Worm (Caenorhabditis elegans) whole organism, late embryonic: ENCODE data around the gene ZK632.10.

ENCODE experiments used
- K09A11.1 ChIP-seq: sonication (generic microtip); optimal IDR thresholded peaks from 2 replicates; lab custom pipeline; 2017; ENCODE audit warnings: antibody characterized with exemption, mild to moderate bottlenecking, missing genetic modification characterization, missing compliant biosample characterization; ENCODE audit not compliant: insufficient read depth
- T23F11.4 ChIP-seq: fragments of 200-800 bp; sonication (Bioruptor generic); optimal IDR thresholded peaks from 2 replicates; lab custom pipeline; 2018; ENCODE audit warnings: mild to moderate bottlenecking, missing genetic modification characterization, missing compliant biosample characterization
- ahr-1 ChIP-seq: sonication (generic microtip); optimal IDR thresholded peaks from 2 replicates; lab custom pipeline; 2016; ENCODE audit warnings: missing genetic modification characterization, missing compliant biosample characterization
- ama-1 ChIP-seq: fragments of 150-350 bp; optimal IDR thresholded peaks from 2 replicates; lab custom pipeline; 2014
- ceh-14 ChIP-seq: sonication (generic microtip); optimal IDR thresholded peaks from 2 replicates; lab custom pipeline; 2016; ENCODE audit warnings: missing genotype, missing genetic modification characterization, missing compliant biosample characterization
- ceh-19 ChIP-seq: fragments of 200-800 bp; sonication (Bioruptor generic); optimal IDR thresholded peaks from 2 replicates; lab custom pipeline; 2018; ENCODE audit warnings: mild to moderate bottlenecking, missing genetic modification characterization, missing compliant biosample characterization
- ceh-34 ChIP-seq: sonication (generic microtip); optimal IDR thresholded peaks from 2 replicates; lab custom pipeline; 2016; ENCODE audit warnings: mild to moderate bottlenecking, missing genetic modification characterization, missing compliant biosample characterization
- ceh-9 ChIP-seq: sonication (generic microtip); optimal IDR thresholded peaks from 2 replicates; lab custom pipeline; 2016; ENCODE audit warnings: mild to moderate bottlenecking, missing genetic modification characterization, inconsistent platforms, missing compliant biosample characterization
- che-1 ChIP-seq: sonication (generic microtip); optimal IDR thresholded peaks from 2 replicates; lab custom pipeline; 2016; ENCODE audit warnings: mild to moderate bottlenecking, missing genetic modification characterization, missing compliant biosample characterization
- dmd-4 ChIP-seq: sonication (generic microtip); optimal IDR thresholded peaks from 2 replicates; lab custom pipeline; 2016; ENCODE audit warnings: borderline replicate concordance, missing genetic modification characterization, missing compliant biosample characterization
- elt-2 ChIP-seq: sonication (generic microtip); optimal IDR thresholded peaks from 2 replicates; lab custom pipeline; 2016; ENCODE audit warnings: missing genetic modification reagents, missing genetic modification characterization, missing compliant biosample characterization
- elt-4 ChIP-seq: sonication (generic microtip); optimal IDR thresholded peaks from 2 replicates; lab custom pipeline; 2016; ENCODE audit warnings: missing genetic modification characterization, missing compliant biosample characterization
- fkh-10 ChIP-seq: fragments of 150-350 bp; optimal IDR thresholded peaks from 2 replicates; lab custom pipeline; 2014; ENCODE audit warnings: missing biosample characterization, missing genetic modification reagents, missing genetic modification characterization
- gmeb-2 ChIP-seq: sonication (generic microtip); optimal IDR thresholded peaks from 2 replicates; lab custom pipeline; 2016; ENCODE audit warnings: missing genetic modification characterization, inconsistent platforms, missing compliant biosample characterization
- hlh-13 ChIP-seq: fragments of 200-800 bp; sonication (Bioruptor generic); optimal IDR thresholded peaks from 2 replicates; lab custom pipeline; 2018; ENCODE audit warnings: mild to moderate bottlenecking, missing genetic modification characterization, missing compliant biosample characterization
- hlh-15 ChIP-seq: sonication (generic microtip); optimal IDR thresholded peaks from 2 replicates; lab custom pipeline; 2016; ENCODE audit warnings: missing genetic modification characterization, missing compliant biosample characterization
- hlh-6 ChIP-seq: sonication (generic microtip); optimal IDR thresholded peaks from 2 replicates; lab custom pipeline; 2016; ENCODE audit warnings: missing genotype, missing genetic modification characterization, missing compliant biosample characterization
- lin-11 ChIP-seq: fragments of 200-800 bp; sonication (Bioruptor generic); optimal IDR thresholded peaks from 2 replicates; lab custom pipeline; 2018; ENCODE audit warnings: mild to moderate bottlenecking, missing genetic modification characterization, missing compliant biosample characterization
- madf-2 ChIP-seq: sonication (generic microtip); optimal IDR thresholded peaks from 2 replicates; lab custom pipeline; 2017; ENCODE audit warnings: missing genetic modification characterization, missing compliant biosample characterization
- mec-3 ChIP-seq: sonication (generic microtip); optimal IDR thresholded peaks from 2 replicates; lab custom pipeline; 2016; ENCODE audit warnings: borderline replicate concordance, missing genetic modification characterization, missing compliant biosample characterization
- nfya-1 ChIP-seq: sonication (generic microtip); optimal IDR thresholded peaks from 2 replicates; lab custom pipeline; 2017; ENCODE audit warnings: missing genetic modification characterization, mild to moderate bottlenecking, missing compliant biosample characterization, antibody characterized with exemption, moderate library complexity
- nhr-11 ChIP-seq: fragments of 150-350 bp; optimal IDR thresholded peaks from 2 replicates; lab custom pipeline; 2014; ENCODE audit warnings: missing biosample characterization, missing genetic modification characterization
- nhr-232 ChIP-seq: sonication (generic microtip); optimal IDR thresholded peaks from 2 replicates; lab custom pipeline; 2016; ENCODE audit warnings: missing genetic modification characterization, missing compliant biosample characterization
- npax-4 ChIP-seq: sonication (generic microtip); optimal IDR thresholded peaks from 2 replicates; lab custom pipeline; 2016; ENCODE audit warnings: missing genetic modification characterization, missing compliant biosample characterization
- odd-2 ChIP-seq: sonication (generic microtip); optimal IDR thresholded peaks from 2 replicates; lab custom pipeline; 2017; ENCODE audit warnings: antibody characterized with exemption, mild to moderate bottlenecking, missing genetic modification characterization, missing compliant biosample characterization
- pag-3 ChIP-seq: sonication (generic microtip); optimal IDR thresholded peaks from 2 replicates; lab custom pipeline; 2016; ENCODE audit warnings: missing compliant biosample characterization, missing genetic modification characterization, borderline replicate concordance
- pat-9 ChIP-seq: fragments of 200-800 bp; sonication (Bioruptor generic); optimal IDR thresholded peaks from 2 replicates; lab custom pipeline; 2018; ENCODE audit warnings: mild to moderate bottlenecking, missing genetic modification characterization, moderate library complexity, missing compliant biosample characterization
- pax-1 ChIP-seq: fragments of 150-350 bp; optimal IDR thresholded peaks from 2 replicates; lab custom pipeline; 2014; ENCODE audit warnings: missing biosample characterization, missing genetic modification characterization
- pqm-1 ChIP-seq: sonication (generic microtip); optimal IDR thresholded peaks from 2 replicates; lab custom pipeline; 2016; ENCODE audit warnings: missing genetic modification characterization, missing compliant biosample characterization
- ref-2 ChIP-seq: sonication (generic microtip); optimal IDR thresholded peaks from 2 replicates; lab custom pipeline; 2016; ENCODE audit warnings: missing genetic modification characterization, missing compliant biosample characterization
- rnt-1 ChIP-seq: sonication (generic microtip); optimal IDR thresholded peaks from 2 replicates; lab custom pipeline; 2016; ENCODE audit warnings: missing genetic modification characterization, missing compliant biosample characterization
- sdc-2 ChIP-seq: sonication (generic microtip); optimal IDR thresholded peaks from 2 replicates; lab custom pipeline; 2016; ENCODE audit warnings: missing genotype, missing genetic modification characterization, missing compliant biosample characterization
- syd-9 ChIP-seq: sonication (generic microtip); optimal IDR thresholded peaks from 2 replicates; lab custom pipeline; 2016; ENCODE audit warnings: mild to moderate bottlenecking, missing genetic modification characterization, moderate library complexity, missing compliant biosample characterization
- unc-3 ChIP-seq, 2 experiments: fragments of 200-800 bp in 1 of 2; sonication (Bioruptor generic) in 1 of 2; sonication (generic microtip) in 1 of 2; conservative IDR thresholded peaks in 1 of 2; optimal IDR thresholded peaks in 1 of 2; 2 replicates each; pipeline versions ENCODE4 v1.3.6 to Lab custom; 2016 to 2022; ENCODE audit warnings: missing compliant biosample characterization in 2 of 2, missing genetic modification characterization in 2 of 2, missing genetic modification reagents in 1 of 2
- ztf-16 ChIP-seq: sonication (generic microtip); optimal IDR thresholded peaks from 2 replicates; lab custom pipeline; 2017; ENCODE audit warnings: missing genetic modification characterization, missing compliant biosample characterization

The ZK632.10 gene

DNA sequence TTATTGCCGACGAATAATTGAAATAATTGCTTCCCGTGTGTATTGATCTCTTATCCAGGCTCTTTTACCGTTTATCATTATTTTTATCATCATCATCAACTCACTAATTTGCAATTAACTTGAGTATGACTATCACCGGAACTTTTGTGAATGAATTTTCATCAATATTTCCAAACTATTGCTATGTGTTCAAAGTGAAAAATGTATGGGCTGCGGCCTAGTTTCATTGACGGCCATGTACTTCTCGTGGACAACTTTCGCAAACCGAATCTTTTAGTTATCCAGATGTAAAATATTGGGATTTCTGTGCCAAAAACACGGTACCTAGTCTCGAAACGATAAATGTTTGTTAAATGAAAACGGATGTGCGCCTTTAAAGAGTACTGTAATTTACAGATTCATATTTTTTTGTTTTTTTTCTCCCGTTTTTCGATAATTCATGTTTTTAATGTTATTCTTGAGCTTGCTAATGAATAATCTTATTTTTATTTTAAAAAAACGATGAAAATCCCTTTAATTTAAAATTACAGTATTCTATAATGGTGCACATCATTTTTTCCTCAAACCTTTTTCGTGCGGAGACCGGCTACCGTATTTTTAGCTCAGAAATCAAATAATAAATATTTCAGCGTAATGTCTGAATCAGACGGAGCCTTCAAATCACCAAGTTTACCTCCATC, 28.9 kb downstream of the ZK632.10 start, which contains the start of gene ZK632.2:
Gene ZK632.2, plus strand, starts transcription at position 630 of the 680 bp plus-strand sequence.
- TF ChIP-seq ahr-1 (tag; lab: Kevin White, UChicago) = no peak
- TF ChIP-seq ceh-34 (tag; lab: Kevin White, UChicago) = no peak
- no peak for TF ChIP-seq ceh-14
- no peak for TF ChIP-seq npax-4 (tag; lab: Kevin White, UChicago)
- no peak for TF ChIP-seq T23F11.4 (GFP tag; lab: Kevin White, UChicago)
- no peak for TF ChIP-seq hlh-13 (GFP tag; lab: Kevin White, UChicago)

DNA sequence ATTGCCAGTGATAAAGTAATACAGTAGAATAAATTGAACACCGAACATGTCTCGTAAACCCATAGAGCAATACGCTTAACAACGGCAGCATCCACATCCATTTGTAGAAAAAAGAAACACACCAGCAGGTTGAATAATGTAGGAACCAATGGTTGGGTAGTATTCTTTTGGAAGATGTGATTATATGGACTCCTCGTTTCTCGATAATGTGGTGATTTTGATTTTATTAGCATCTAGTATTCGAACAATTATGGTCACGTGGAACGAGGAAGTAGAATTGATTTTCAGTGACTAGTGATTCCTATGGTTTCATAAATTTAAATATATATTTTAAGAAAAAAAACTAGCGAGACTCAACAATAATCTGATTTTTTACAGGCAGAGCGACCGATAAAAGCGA, 31.1 kb downstream of the ZK632.10 start, which contains the start of gene srxa-10:
Gene srxa-10, minus strand, starts transcription at position 101 of the 400 bp plus-strand sequence.
- TF ChIP-seq elt-4 (tag; lab: Kevin White, UChicago) (no peak), hlh-6 (no peak), nfya-1 (tag; lab: Kevin White, UChicago) (no peak), rnt-1 (tag; lab: Kevin White, UChicago) (no peak), mec-3 (tag; lab: Kevin White, UChicago) (no peak), odd-2 (no peak), elt-2 (tag; lab: Kevin White, UChicago) (no peak), ceh-19 (GFP tag; lab: Kevin White, UChicago) (no peak), hlh-15 (tag; lab: Kevin White, UChicago) (no peak), nhr-232 (tag; lab: Kevin White, UChicago) (no peak), syd-9 (tag; lab: Kevin White, UChicago) (no peak), pax-1 (tag; lab: Kevin White, UChicago) (no peak), npax-4 (tag; lab: Kevin White, UChicago) (no peak), fkh-10 (GFP tag; lab: Kevin White, UChicago) (no peak), pag-3 (tag; lab: Kevin White, UChicago) (no peak), sdc-2 (no peak), ama-1 (lab: Kevin White, UChicago) (no peak), ceh-9 (no peak)

DNA sequence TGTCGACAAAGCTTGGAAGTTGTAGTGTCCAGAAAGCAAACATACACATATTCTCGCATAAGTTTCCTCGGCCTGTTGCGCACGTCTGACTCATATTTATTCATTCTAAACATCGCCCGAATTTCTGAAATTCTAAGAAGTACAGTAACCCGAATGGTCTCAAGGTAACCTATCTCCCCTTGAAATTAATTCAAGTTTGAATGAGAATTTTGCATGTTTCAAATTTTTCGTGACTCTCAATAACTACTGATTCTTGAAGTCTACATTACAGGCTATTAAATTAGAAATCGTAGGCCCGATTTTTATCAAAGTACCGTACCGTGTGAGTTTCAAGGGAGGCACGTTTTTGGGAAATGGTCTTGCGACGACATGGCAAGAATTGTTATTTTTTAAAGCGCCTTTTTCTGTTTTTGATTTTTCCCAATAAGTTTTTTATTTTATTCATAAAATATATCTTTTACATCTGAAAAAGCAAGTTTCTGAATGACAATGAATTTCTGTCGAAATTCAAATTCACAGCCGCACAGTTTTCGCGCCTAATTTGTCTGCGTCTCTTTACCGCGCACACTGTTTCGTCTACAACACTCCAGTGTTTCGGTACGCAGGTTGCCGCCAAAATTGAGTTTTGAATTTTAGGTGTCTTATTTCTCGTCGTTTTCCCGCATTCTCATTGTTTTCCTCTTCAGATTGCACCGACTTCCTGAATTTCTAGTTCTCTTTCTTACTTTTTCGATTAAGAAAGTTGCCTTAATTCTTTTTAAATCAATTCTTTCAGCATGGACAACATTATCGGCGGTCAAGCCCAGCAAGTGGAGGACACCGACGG, 33.7 kb downstream of the ZK632.10 start, which contains the start of the genes R10E11.9 and mcm-6:
Gene R10E11.9, minus strand, starts transcription at position 51 of the 826 bp plus-strand sequence.
Gene mcm-6, plus strand, starts transcription at position 776 of the 826 bp plus-strand sequence.
- no peak for TF ChIP-seq syd-9 (tag; lab: Kevin White, UChicago)
- TF ChIP-seq pag-3 (tag; lab: Kevin White, UChicago) = no peak
- no peak for TF ChIP-seq elt-4 (tag; lab: Kevin White, UChicago)
- no peak for TF ChIP-seq pat-9 (tag; lab: Kevin White, UChicago)
- no peak for TF ChIP-seq ceh-14
- TF ChIP-seq ref-2 (tag; lab: Kevin White, UChicago) = no peak
- TF ChIP-seq lin-11 = no peak
- no peak for TF ChIP-seq gmeb-2 (tag; lab: Kevin White, UChicago)
- no peak for TF ChIP-seq elt-2 (tag; lab: Kevin White, UChicago)
- TF ChIP-seq dmd-4 (tag; lab: Kevin White, UChicago) = no peak
- no peak for TF ChIP-seq pqm-1
- no peak for TF ChIP-seq ceh-9
- TF ChIP-seq K09A11.1 = no peak
- no peak for TF ChIP-seq mec-3 (tag; lab: Kevin White, UChicago)
- no peak for TF ChIP-seq ztf-16
- TF ChIP-seq nhr-232 (tag; lab: Kevin White, UChicago) = no peak
- no peak for TF ChIP-seq che-1
- TF ChIP-seq unc-3 (GFP tag; conservative IDR thresholded peaks at IDR 0.05; lab: Robert Waterston, UW) = no peak
- TF ChIP-seq unc-3 (tag; optimal IDR thresholded peaks at IDR 0.05; lab: Kevin White, UChicago) = no peak
- no peak for TF ChIP-seq madf-2 (tag; lab: Kevin White, UChicago)
- TF ChIP-seq nhr-11 (tag; lab: Kevin White, UChicago) = no peak
